Worm (Caenorhabditis elegans) whole organism, L4 larva: Measurements from ENCODE around the gene ugt-60.

Experiments used
- R02D3.7 ChIP-seq: fragments of 150-350 bp; sonication (generic microtip); optimal IDR thresholded peaks from 3 replicates; lab custom pipeline; 2014; ENCODE audit warnings: missing biosample characterization, missing genetic modification characterization
- ZK546.5 ChIP-seq, 2 experiments: sonication (generic microtip); optimal IDR thresholded peaks; 2 replicates each; lab custom pipeline; 2017; ENCODE audit warnings: missing biosample characterization in 2 of 2, missing genetic modification characterization in 2 of 2
- ama-1 ChIP-seq: fragments of 150-350 bp; optimal IDR thresholded peaks from 2 replicates; lab custom pipeline; 2014; ENCODE audit warnings: inconsistent platforms, mixed read lengths
- unc-39 ChIP-seq: sonication (generic microtip); optimal IDR thresholded peaks from 2 replicates; lab custom pipeline; 2017; ENCODE audit warnings: missing biosample characterization, missing genetic modification characterization
- unc-62 ChIP-seq, 3 experiments: fragments of 150-350 bp in 1 of 3; sonication (generic microtip); optimal IDR thresholded peaks in 2 of 3; peaks in 1 of 3; 1 replicate in 1 of 3; 2 replicates in 2 of 3; lab custom pipeline; 2014 to 2017; ENCODE audit warnings: missing biosample characterization in 3 of 3, missing genetic modification characterization in 3 of 3, missing genetic modification reagents in 3 of 3, missing genotype in 1 of 3

DNA sequence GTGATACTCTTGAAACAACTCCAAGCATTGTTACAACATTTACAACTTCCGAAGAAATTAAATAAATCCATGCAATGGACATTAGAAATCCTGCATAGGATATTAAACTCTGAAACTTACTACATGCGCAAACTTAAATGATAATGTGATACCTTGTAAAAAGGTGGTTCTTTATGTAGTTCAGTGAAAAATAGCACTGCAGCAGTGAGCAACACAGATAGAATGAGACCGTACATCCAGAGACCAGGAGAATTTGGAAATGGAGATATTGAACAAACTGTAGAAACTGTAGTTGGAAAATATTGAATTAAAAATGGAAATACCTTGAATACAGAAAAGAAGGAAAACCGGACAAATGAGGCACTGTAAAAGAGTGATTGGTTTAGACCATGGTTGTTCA, 32.3 kb upstream of the ugt-60 start:
- TF ChIP-seq ZK546.5 (tag; optimal IDR thresholded peaks at IDR 0.05; lab: Kevin White, UChicago) (no peak), R02D3.7 (no peak), unc-39 (tag; lab: Kevin White, UChicago) (no peak), ama-1 (lab: Kevin White, UChicago) (no peak), unc-62 (GFP tag; optimal IDR thresholded peaks at IDR 0.05 in 1 of 2; lab: Kevin White, UChicago) (no peak), unc-62 (tag; optimal IDR thresholded peaks at IDR 0.05; lab: Kevin White, UChicago) (no peak)
